Fruit fly (Drosophila melanogaster) whole organism, embryonic: ENCODE data around the gene Tcs6.

Experiments
- Atf6 ChIP-seq: fragments of 200-800 bp; sonication (Bioruptor generic); IDR thresholded peaks from 2 replicates; pipeline ENCODE4 v1.3.6; 2022; ENCODE audit warnings: missing biosample characterization, missing genetic modification characterization
- B-H1 ChIP-seq: fragments of 200-800 bp; sonication (Bioruptor generic); IDR thresholded peaks from 3 replicates; pipeline ENCODE4 v1.3.6; 2022; ENCODE audit warnings: missing biosample characterization, missing genetic modification characterization
- Bdp1 ChIP-seq: fragments of 200-800 bp; sonication (Bioruptor generic); optimal IDR thresholded peaks from 3 replicates; lab custom pipeline; 2016; ENCODE audit warnings: missing biosample characterization, missing genetic modification characterization
- CG1233 ChIP-seq: fragments of 200-800 bp; sonication (Bioruptor generic); optimal IDR thresholded peaks from 4 replicates; lab custom pipeline; 2018; ENCODE audit warnings: missing biosample characterization, mild to moderate bottlenecking, missing genetic modification characterization
- CG15514 ChIP-seq: fragments of 200-800 bp; sonication (Bioruptor generic); optimal IDR thresholded peaks from 3 replicates; lab custom pipeline; 2017; ENCODE audit warnings: missing biosample characterization, missing genetic modification characterization, mild to moderate bottlenecking, moderate library complexity, missing genetic modification reagents
- CG17612 ChIP-seq: fragments of 200-800 bp; sonication (Bioruptor generic); IDR thresholded peaks from 2 replicates; pipeline ENCODE4 v1.3.6; 2022; ENCODE audit warnings: missing biosample characterization, missing genetic modification characterization
- CG2202 ChIP-seq: fragments of 200-800 bp; sonication (Bioruptor generic); optimal IDR thresholded peaks from 2 replicates; lab custom pipeline; 2018; ENCODE audit warnings: missing biosample characterization, mild to moderate bottlenecking, missing genetic modification characterization
- CG30403 ChIP-seq: fragments of 200-800 bp; sonication (Bioruptor generic); optimal IDR thresholded peaks from 3 replicates; lab custom pipeline; 2016; ENCODE audit warnings: missing biosample characterization, missing genetic modification characterization
- CG3281 ChIP-seq: fragments of 200-800 bp; sonication (Bioruptor generic); optimal IDR thresholded peaks from 3 replicates; lab custom pipeline; 2017; ENCODE audit warnings: missing biosample characterization, mild to moderate bottlenecking, missing genetic modification characterization
- CG3407 ChIP-seq: fragments of 200-800 bp; sonication (Bioruptor generic); optimal IDR thresholded peaks from 2 replicates; lab custom pipeline; 2018; ENCODE audit warnings: missing biosample characterization, mild to moderate bottlenecking, missing genetic modification characterization
- CG3726 ChIP-seq: fragments of 200-800 bp; sonication (Bioruptor generic); IDR thresholded peaks from 3 replicates; pipeline ENCODE4, ENCODE4 v1.3.6; 2022; ENCODE audit warnings: missing biosample characterization, missing genetic modification characterization
- CG3838 ChIP-seq: fragments of 200-800 bp; sonication (Bioruptor generic); optimal IDR thresholded peaks from 3 replicates; lab custom pipeline; 2016; ENCODE audit warnings: missing biosample characterization, missing genetic modification characterization
- CG4360 ChIP-seq: fragments of 200-800 bp; sonication (Bioruptor generic); IDR thresholded peaks from 2 replicates; pipeline ENCODE4 v1.3.6; 2022; ENCODE audit warnings: missing biosample characterization, missing genetic modification characterization
- CG5953 ChIP-seq: fragments of 200-800 bp; sonication (Bioruptor generic); IDR thresholded peaks from 2 replicates; pipeline ENCODE4 v1.3.6; 2022; ENCODE audit warnings: missing biosample characterization, missing genetic modification characterization
- CG6813 ChIP-seq: fragments of 200-800 bp; sonication (Bioruptor generic); optimal IDR thresholded peaks from 2 replicates; lab custom pipeline; 2017; ENCODE audit warnings: missing biosample characterization, missing genetic modification characterization, mild to moderate bottlenecking, moderate library complexity, missing genetic modification reagents
- CG7357 ChIP-seq: fragments of 200-800 bp; sonication (Bioruptor generic); IDR thresholded peaks from 3 replicates; pipeline ENCODE4 v1.3.6; 2022; ENCODE audit warnings: missing biosample characterization, missing genetic modification characterization
- CG7839 ChIP-seq: fragments of 200-800 bp; sonication (Bioruptor generic); optimal IDR thresholded peaks from 3 replicates; lab custom pipeline; 2018; ENCODE audit warnings: missing biosample characterization, mild to moderate bottlenecking, missing genetic modification characterization, moderate library complexity
- CG7963 ChIP-seq: fragments of 200-800 bp; sonication (Bioruptor generic); IDR thresholded peaks from 3 replicates; pipeline ENCODE4 v1.3.6; 2022; ENCODE audit warnings: missing biosample characterization, missing genetic modification characterization; ENCODE audit not compliant: partially characterized antibody
- CG7987 ChIP-seq: fragments of 200-800 bp; sonication (Bioruptor generic); optimal IDR thresholded peaks from 2 replicates; lab custom pipeline; 2018; ENCODE audit warnings: missing biosample characterization, mild to moderate bottlenecking, missing genetic modification characterization, moderate library complexity
- Dfd ChIP-seq, 2 experiments: fragments of >200 bp; optimal IDR thresholded peaks; 2 replicates each; lab custom pipeline; 2017; ENCODE audit warnings: missing biosample characterization in 2 of 2, missing genetic modification characterization in 2 of 2
- Dll ChIP-seq: fragments of 200-800 bp; sonication (Bioruptor generic); IDR thresholded peaks from 4 replicates; pipeline ENCODE4 v1.3.6; 2022; ENCODE audit warnings: missing biosample characterization, missing genetic modification characterization; ENCODE audit not compliant: partially characterized antibody
- Eip74EF ChIP-seq, 2 experiments: fragments of 200-800 bp in 1 of 2; fragments of >200 bp in 1 of 2; sonication (Bioruptor generic) in 1 of 2; optimal IDR thresholded peaks; 2 replicates each; lab custom pipeline; 2017 to 2019; ENCODE audit warnings: missing biosample characterization in 2 of 2, missing genetic modification characterization in 2 of 2, mild to moderate bottlenecking in 1 of 2, moderate library complexity in 1 of 2
- Hey ChIP-seq: fragments of 200-800 bp; sonication (Bioruptor generic); optimal IDR thresholded peaks from 3 replicates; lab custom pipeline; 2018; ENCODE audit warnings: missing biosample characterization, mild to moderate bottlenecking, missing genetic modification characterization
- Hr78 ChIP-seq, 2 experiments: fragments of 200-800 bp in 1 of 2; fragments of >200 bp in 1 of 2; sonication (Bioruptor generic) in 1 of 2; optimal IDR thresholded peaks; 2 replicates each; lab custom pipeline; 2017 to 2019; ENCODE audit warnings: missing biosample characterization in 2 of 2, missing genetic modification characterization in 2 of 2, mild to moderate bottlenecking in 1 of 2, moderate library complexity in 1 of 2
- Lhr ChIP-seq: fragments of 200-800 bp; sonication (Bioruptor generic); optimal IDR thresholded peaks from 3 replicates; lab custom pipeline; 2017; ENCODE audit warnings: mild to moderate bottlenecking, missing biosample characterization, missing genetic modification reagents, missing genetic modification characterization
- NK7.1 ChIP-seq: fragments of 200-800 bp; sonication (Bioruptor generic); optimal IDR thresholded peaks from 3 replicates; lab custom pipeline; 2016; ENCODE audit warnings: missing biosample characterization, missing genetic modification characterization
- YL-1 ChIP-seq: fragments of 200-800 bp; sonication (Bioruptor generic); optimal IDR thresholded peaks from 3 replicates; lab custom pipeline; 2017; ENCODE audit warnings: missing biosample characterization, mild to moderate bottlenecking, missing genetic modification characterization
- ap ChIP-seq: fragments of 200-800 bp; sonication (Bioruptor generic); IDR thresholded peaks from 2 replicates; pipeline ENCODE4 v1.3.6; 2022; ENCODE audit warnings: missing biosample characterization, missing genetic modification characterization
- btn ChIP-seq: fragments of 200-800 bp; sonication (Bioruptor generic); optimal IDR thresholded peaks from 2 replicates; lab custom pipeline; 2016; ENCODE audit warnings: missing biosample characterization, missing genetic modification characterization
- cwo ChIP-seq: fragments of 200-800 bp; sonication (Bioruptor generic); optimal IDR thresholded peaks from 3 replicates; lab custom pipeline; 2017; ENCODE audit warnings: missing biosample characterization, missing genetic modification characterization, mild to moderate bottlenecking, moderate library complexity, missing genetic modification reagents
- da ChIP-seq: fragments of 200-800 bp; sonication (Bioruptor generic); optimal IDR thresholded peaks from 2 replicates; lab custom pipeline; 2016; ENCODE audit warnings: missing biosample characterization, missing genetic modification characterization
- ems ChIP-seq: fragments of 200-800 bp; sonication (Bioruptor generic); optimal IDR thresholded peaks from 3 replicates; lab custom pipeline; 2016; ENCODE audit warnings: missing biosample characterization, missing genetic modification characterization
- en ChIP-seq: fragments of 200-800 bp; sonication (Bioruptor generic); optimal IDR thresholded peaks from 2 replicates; lab custom pipeline; 2016; ENCODE audit warnings: missing biosample characterization, missing genetic modification characterization
- gsb-n ChIP-seq: fragments of 200-800 bp; sonication (Bioruptor generic); optimal IDR thresholded peaks from 3 replicates; lab custom pipeline; 2018; ENCODE audit warnings: missing biosample characterization, mild to moderate bottlenecking, missing genetic modification characterization
- inv ChIP-seq: fragments of 200-800 bp; sonication (Bioruptor generic); IDR thresholded peaks from 2 replicates; pipeline ENCODE4 v1.3.6; 2022; ENCODE audit warnings: missing biosample characterization, missing genetic modification characterization; ENCODE audit not compliant: partially characterized antibody
- kay ChIP-seq: fragments of 200-800 bp; sonication (Bioruptor generic); optimal IDR thresholded peaks from 2 replicates; lab custom pipeline; 2016; ENCODE audit warnings: missing biosample characterization, missing genetic modification characterization
- ken ChIP-seq: fragments of 200-800 bp; sonication (Bioruptor generic); IDR thresholded peaks from 3 replicates; pipeline ENCODE4 v1.3.6; 2022; ENCODE audit warnings: missing biosample characterization, missing genetic modification characterization
- lbe ChIP-seq: fragments of 200-800 bp; sonication (Bioruptor generic); optimal IDR thresholded peaks from 2 replicates; lab custom pipeline; 2016; ENCODE audit warnings: missing biosample characterization, mild to moderate bottlenecking, missing genetic modification characterization
- lilli ChIP-seq: fragments of 200-800 bp; sonication (Bioruptor generic); optimal IDR thresholded peaks from 3 replicates; lab custom pipeline; 2016; ENCODE audit warnings: missing biosample characterization, missing genetic modification characterization
- lmd ChIP-seq: fragments of 200-800 bp; sonication (Bioruptor generic); IDR thresholded peaks from 2 replicates; pipeline ENCODE4 v1.3.6; 2022; ENCODE audit warnings: missing biosample characterization, missing genetic modification characterization
- lola ChIP-seq, 3 experiments: fragments of >200 bp in 2 of 3; fragments of 200-800 bp in 1 of 3; sonication (Bioruptor generic) in 1 of 3; optimal IDR thresholded peaks; 2 replicates each; lab custom pipeline; 2017 to 2019; ENCODE audit warnings: missing biosample characterization in 3 of 3, missing genetic modification characterization in 3 of 3, mild to moderate bottlenecking in 1 of 3, moderate library complexity in 1 of 3
- peb ChIP-seq: fragments of 200-800 bp; sonication (Bioruptor generic); IDR thresholded peaks from 2 replicates; pipeline ENCODE4 v1.3.6; 2022; ENCODE audit warnings: missing biosample characterization, missing genetic modification characterization
- row ChIP-seq: fragments of 200-800 bp; sonication (Bioruptor generic); IDR thresholded peaks from 3 replicates; pipeline ENCODE4 v1.3.6; 2022; ENCODE audit warnings: missing biosample characterization, missing genetic modification characterization
- stwl ChIP-seq: fragments of 200-800 bp; sonication (Bioruptor generic); optimal IDR thresholded peaks from 3 replicates; lab custom pipeline; 2018; ENCODE audit warnings: missing biosample characterization, mild to moderate bottlenecking, missing genetic modification characterization, moderate library complexity
- sug ChIP-seq: fragments of 200-800 bp; optimal IDR thresholded peaks from 2 replicates; lab custom pipeline; 2019; ENCODE audit warnings: missing biosample characterization, mild to moderate bottlenecking, missing genetic modification characterization, moderate library complexity
- tup ChIP-seq: fragments of 200-800 bp; sonication (Bioruptor generic); optimal IDR thresholded peaks from 2 replicates; lab custom pipeline; 2016; ENCODE audit warnings: missing biosample characterization, mild to moderate bottlenecking, missing genetic modification characterization, moderate library complexity
- wor ChIP-seq: fragments of 200-800 bp; sonication (Bioruptor generic); IDR thresholded peaks from 2 replicates; pipeline ENCODE4 v1.3.6; 2022; ENCODE audit warnings: missing biosample characterization, missing genetic modification characterization
- z ChIP-seq: fragments of 200-800 bp; sonication (Bioruptor generic); IDR thresholded peaks from 3 replicates; pipeline ENCODE4 v1.3.6; 2022; ENCODE audit warnings: missing biosample characterization, missing genetic modification characterization
- zfh1 ChIP-seq: fragments of 200-800 bp; sonication (Bioruptor generic); IDR thresholded peaks from 3 replicates; pipeline ENCODE4 v1.3.6; 2022; ENCODE audit warnings: missing biosample characterization, missing genetic modification characterization

Tcs6 gene

DNA sequence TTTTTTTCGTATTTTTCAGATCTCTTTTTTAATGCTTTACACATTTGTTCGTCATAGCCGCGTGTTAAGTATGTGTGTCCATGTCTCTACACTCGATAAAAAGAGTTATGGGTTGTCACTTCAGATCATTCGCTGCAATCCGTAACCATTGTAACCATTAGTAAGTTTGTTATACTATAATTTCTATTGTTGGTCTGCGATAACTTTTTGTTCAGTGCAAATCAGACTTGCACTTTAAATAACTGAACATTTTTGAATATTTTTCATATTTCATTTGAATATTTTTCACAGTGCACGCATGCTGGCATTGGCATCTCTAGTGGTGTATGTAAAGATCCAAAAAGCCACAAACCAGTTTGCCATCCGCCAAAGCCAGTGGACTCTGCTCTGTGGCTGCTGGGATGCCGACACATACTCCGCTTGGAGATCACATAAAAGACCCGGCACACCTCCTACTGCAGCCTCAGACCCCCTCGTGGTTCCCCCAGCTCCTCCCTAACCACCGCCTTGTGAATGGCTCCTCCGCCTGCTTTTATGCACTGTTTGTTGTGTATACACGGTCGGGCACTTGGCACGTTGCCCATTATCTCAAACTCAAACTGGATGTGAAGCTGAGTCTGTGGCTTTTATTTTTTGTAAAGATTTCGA, 49.0 kb downstream of the Tcs6 start (continued):
- TF ChIP-seq inv (GFP tag; lab: Robert Waterston, UW) = no peak
- TF ChIP-seq CG5953 (GFP tag; lab: Robert Waterston, UW) = peak; percentile 75
- no peak for TF ChIP-seq CG17612 (GFP tag; lab: Robert Waterston, UW)
- TF ChIP-seq lmd (GFP tag; lab: Robert Waterston, UW) = peak; percentile 89
- peak; percentile 86 for TF ChIP-seq ems (GFP tag; lab: Kevin White, UChicago)
- TF ChIP-seq da = no peak
- TF ChIP-seq stwl = no peak
- no peak for TF ChIP-seq CG7963
- TF ChIP-seq wor (GFP tag; lab: Robert Waterston, UW) = peak; percentile 73
- TF ChIP-seq lilli (GFP tag; lab: Kevin White, UChicago) = peak; percentile 91
- TF ChIP-seq Hey (tag; lab: Kevin White, UChicago) = no peak
- TF ChIP-seq CG4360 (GFP tag; lab: Robert Waterston, UW) = peak; percentile 66
- peak; percentile 80 for TF ChIP-seq NK7.1 (GFP tag; lab: Kevin White, UChicago)
- TF ChIP-seq CG3838 (GFP tag; lab: Kevin White, UChicago) = peak; percentile 55
- TF ChIP-seq gsb-n (tag; lab: Kevin White, UChicago) = peak; percentile 83
- TF ChIP-seq ap (GFP tag; lab: Robert Waterston, UW) = peak; percentile 85
- TF ChIP-seq tup (GFP tag; lab: Kevin White, UChicago) = peak; percentile 72
- TF ChIP-seq lola (GFP tag; optimal IDR thresholded peaks at IDR 0.05; lab: Kevin White, UChicago) = peak in 1 of 3 experiments; percentile 91
- TF ChIP-seq peb (GFP tag; lab: Robert Waterston, UW) = peak; percentile 75
- TF ChIP-seq CG7987 (GFP tag; lab: Kevin White, UChicago) = peak; percentile 41
- TF ChIP-seq zfh1 (GFP tag; lab: Robert Waterston, UW) = peak; percentile 84
- TF ChIP-seq z (GFP tag; lab: Robert Waterston, UW) = no peak
- peak; percentile 82 for TF ChIP-seq kay (GFP tag; lab: Kevin White, UChicago)
- TF ChIP-seq CG3281 = peak; percentile 86
- TF ChIP-seq CG30403 (GFP tag; lab: Kevin White, UChicago) = peak; percentile 92
- peak; percentile 78 for TF ChIP-seq en (GFP tag; lab: Kevin White, UChicago)
- peak; percentile 88 for TF ChIP-seq CG2202 (tag; lab: Kevin White, UChicago)
- peak; percentile 79 for TF ChIP-seq CG3407 (GFP tag; lab: Kevin White, UChicago)
- 0 out of 4 replicates have a peak, but pooled peaks have one; percentile 2 for TF ChIP-seq Dll
- TF ChIP-seq row (GFP tag; lab: Robert Waterston, UW) = peak; percentile 91
- TF ChIP-seq Lhr (GFP tag; lab: Kevin White, UChicago) = peak; percentile 76
- TF ChIP-seq sug (tag; lab: Kevin White, UChicago) = no peak
- TF ChIP-seq cwo (GFP tag; lab: Kevin White, UChicago) = peak; percentile 62
- peak; percentile 81 for TF ChIP-seq CG1233 (GFP tag; lab: Kevin White, UChicago)
- TF ChIP-seq B-H1 (GFP tag; lab: Robert Waterston, UW) = peak; percentile 77
- TF ChIP-seq CG15514 (GFP tag; lab: Kevin White, UChicago) = peak; percentile 46
- TF ChIP-seq Eip74EF (GFP tag; optimal IDR thresholded peaks at IDR 0.05; lab: Kevin White, UChicago) = peak in 1 of 2 experiments; percentile 90
- TF ChIP-seq Dfd (GFP tag; optimal IDR thresholded peaks at IDR 0.05; lab: Kevin White, UChicago) = no peak
- TF ChIP-seq lbe (GFP tag; lab: Kevin White, UChicago) = peak; percentile 95
- peak; percentile 76 for TF ChIP-seq Bdp1
- no peak for TF ChIP-seq YL-1 (GFP tag; lab: Kevin White, UChicago)
- peak; percentile 75; the same call in 2 of the 3 replicates for TF ChIP-seq CG3726
- peak; percentile 76 for TF ChIP-seq Atf6
- peak; percentile 84 for TF ChIP-seq btn (GFP tag; lab: Kevin White, UChicago)
- TF ChIP-seq CG6813 = peak; percentile 69
- TF ChIP-seq CG7839 (tag; lab: Kevin White, UChicago) = peak; percentile 93
- peak; percentile 84 for TF ChIP-seq ken (GFP tag; lab: Robert Waterston, UW)
- TF ChIP-seq CG7357 (GFP tag; lab: Robert Waterston, UW) = peak; percentile 74; the same call in 2 of the 3 replicates
- TF ChIP-seq Hr78 (GFP tag; optimal IDR thresholded peaks at IDR 0.05; lab: Kevin White, UChicago) = peak in 1 of 2 experiments; percentile 75
